Worm (Caenorhabditis elegans): ENCODE results near the gene ccnk-1.

The ccnk-1 gene

ce11 chrV:14649929-14650328, 37.6 kb downstream of the ccnk-1 start (continued):
- TF ChIP-seq lsy-2 (tag; optimal IDR thresholded peaks at IDR 0.05) (peak in 1 of 2 experiments; percentile 58), alr-1 (tag; optimal IDR thresholded peaks at IDR 0.05; ENCODE audit: borderline replicate concordance) (no peak), dsc-1 (tag; optimal IDR thresholded peaks at IDR 0.05) (no peak), ztf-11 (tag; optimal IDR thresholded peaks at IDR 0.05) (no peak), xbp-1 (tag; optimal IDR thresholded peaks at IDR 0.05) (no peak), isw-1 (GFP tag; IDR thresholded peaks at IDR 0.05) (no peak), C04F5.9 (tag; optimal IDR thresholded peaks at IDR 0.05) (no peak), swsn-7 (tag; optimal IDR thresholded peaks at IDR 0.05) (no peak), mdl-1 (tag; optimal IDR thresholded peaks at IDR 0.05) (no peak), nhr-19 (GFP tag; conservative IDR thresholded peaks at IDR 0.05) (no peak), nhr-77 (tag; optimal IDR thresholded peaks at IDR 0.05) (no peak), nhr-84 (tag; optimal IDR thresholded peaks at IDR 0.05) (no peak), nhr-76 (tag; optimal IDR thresholded peaks at IDR 0.05) (no peak), unc-98 (GFP tag; IDR thresholded peaks at IDR 0.05) (no peak), efl-1 (optimal IDR thresholded peaks at IDR 0.05) (peak in 1 of 2 experiments; percentile 22), efl-1 (GFP tag; optimal IDR thresholded peaks at IDR 0.05 in 1 of 2) (peak; percentile 12 to 56), hlh-4 (tag; optimal IDR thresholded peaks at IDR 0.05) (no peak), ceh-90 (tag; optimal IDR thresholded peaks at IDR 0.05) (no peak), nhr-71 (tag; optimal IDR thresholded peaks at IDR 0.05) (peak; percentile 59), pag-3 (tag; optimal IDR thresholded peaks at IDR 0.05; ENCODE audit: borderline replicate concordance, insufficient read depth) (no peak), hpl-2 (GFP tag; optimal IDR thresholded peaks at IDR 0.05) (no peak), tbx-2 (tag; optimal IDR thresholded peaks at IDR 0.05) (peak; percentile 26), fkh-10 (GFP tag; optimal IDR thresholded peaks at IDR 0.05) (peak; percentile 36), dpl-1 (GFP tag; optimal IDR thresholded peaks at IDR 0.05) (peak in 1 of 3 experiments; percentile 8), vab-15 (tag; optimal IDR thresholded peaks at IDR 0.05) (no peak), nhr-28 (tag; optimal IDR thresholded peaks at IDR 0.05) (no peak), nhr-237 (tag; optimal IDR thresholded peaks at IDR 0.05) (no peak), tlp-1 (tag; optimal IDR thresholded peaks at IDR 0.05) (no peak), efl-3 (GFP tag; optimal IDR thresholded peaks at IDR 0.05) (no peak), lin-14 (GFP tag; optimal IDR thresholded peaks at IDR 0.05) (peak; percentile 81), jun-1 (tag; optimal IDR thresholded peaks at IDR 0.05) (no peak), lin-39 (tag; optimal IDR thresholded peaks at IDR 0.05) (no peak), nhr-47 (tag; optimal IDR thresholded peaks at IDR 0.05) (peak; percentile 14), mef-2 (tag; optimal IDR thresholded peaks at IDR 0.05) (no peak), elt-3 (tag; optimal IDR thresholded peaks at IDR 0.05) (no peak), lin-35 (GFP tag; optimal IDR thresholded peaks at IDR 0.05) (peak in 1 of 2 experiments; percentile 4), fkh-4 (tag; optimal IDR thresholded peaks at IDR 0.05; ENCODE audit: borderline replicate concordance) (no peak), ama-1 (optimal IDR thresholded peaks at IDR 0.05) (no peak), unc-86 (tag; optimal IDR thresholded peaks at IDR 0.05) (peak; percentile 24), nhr-11 (tag; optimal IDR thresholded peaks at IDR 0.05) (no peak), lir-3 (tag; optimal IDR thresholded peaks at IDR 0.05; ENCODE audit: poor library complexity) (no peak), zag-1 (tag; optimal IDR thresholded peaks at IDR 0.05) (no peak)

ce11 chrV:14650631-14651030, 38.3 kb downstream of the ccnk-1 start:
- no peak for TF ChIP-seq efl-1 (optimal IDR thresholded peaks at IDR 0.05)
- TF ChIP-seq efl-1 (GFP tag; optimal IDR thresholded peaks at IDR 0.05 in 1 of 2) = peak in 1 of 2 experiments; percentile 78
- TF ChIP-seq ztf-11 (tag; optimal IDR thresholded peaks at IDR 0.05) = peak in 1 of 2 experiments; percentile 19
- TF ChIP-seq blmp-1 (tag; optimal IDR thresholded peaks at IDR 0.05) = no peak

Measured in whole organism, L1 larva.